Fruit fly (Drosophila melanogaster) whole organism, embryonic: ENCODE measurements around the gene CG13842.

Source experiments
- CG6813 ChIP-seq: fragments of 200-800 bp; sonication (Bioruptor generic); optimal IDR thresholded peaks from 2 replicates; lab custom pipeline; 2017; ENCODE audit warnings: missing biosample characterization, missing genetic modification characterization, mild to moderate bottlenecking, moderate library complexity, missing genetic modification reagents
- GATAe ChIP-seq: fragments of 200-800 bp; sonication (Bioruptor generic); conservative IDR thresholded peaks from 2 replicates; pipeline ENCODE4 v1.3.6; 2022; ENCODE audit warnings: missing biosample characterization, missing genetic modification characterization

DNA sequence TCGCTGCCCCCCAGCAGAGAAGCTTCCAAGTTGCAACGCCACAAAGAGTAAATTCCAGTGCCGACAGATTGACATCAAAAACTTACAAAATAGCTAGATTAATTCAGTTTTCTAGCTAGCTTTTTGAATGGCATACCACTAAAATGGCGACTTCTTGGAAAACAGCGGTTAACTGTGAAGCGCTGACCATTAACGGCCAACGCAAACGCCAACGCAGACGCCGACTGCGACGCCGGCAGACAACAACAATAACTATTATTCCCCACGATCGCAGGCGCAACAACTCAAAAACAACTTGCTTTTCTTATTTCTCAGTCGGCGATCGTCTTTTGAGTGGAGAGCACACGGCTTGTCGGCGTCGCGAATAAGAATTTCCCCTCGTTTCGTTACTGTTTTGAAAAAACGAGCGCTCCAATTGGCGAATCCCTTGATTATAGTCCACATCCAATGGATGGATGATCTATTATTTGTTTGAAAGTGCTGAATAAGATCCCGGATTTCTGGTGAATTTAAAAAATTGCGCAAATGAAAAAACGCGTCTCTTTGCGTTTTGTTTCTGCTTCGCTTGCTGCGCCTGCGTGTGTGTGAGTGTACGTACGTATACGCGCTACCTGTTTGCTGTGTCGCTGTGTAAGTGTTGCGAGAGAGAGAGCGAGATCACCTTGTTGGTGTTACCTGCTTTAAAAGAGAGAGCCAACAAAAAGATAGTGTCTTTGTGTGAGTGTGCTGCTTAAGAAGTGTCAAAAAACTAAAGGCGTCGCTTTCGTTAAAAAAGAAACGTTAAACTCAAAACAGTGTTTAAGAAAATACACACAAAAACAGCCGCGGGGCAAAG lies 40.4 kb downstream of the CG13842 start:
- TF ChIP-seq CG6813 (GFP tag; lab: Kevin White, UChicago) (no peak), GATAe (GFP tag; lab: Robert Waterston, UW) (no peak)
